Worm (Caenorhabditis elegans): ENCODE results near the gene sru-29.

Gene sru-29

ce11 chrV:9856978-9857377 is 45.7 kb downstream of the sru-29 start:
- TF ChIP-seq lin-38 (GFP tag; IDR thresholded peaks at IDR 0.05) (no peak), hlh-11 (tag; optimal IDR thresholded peaks at IDR 0.05) (no peak), dve-1 (tag; optimal IDR thresholded peaks at IDR 0.05; ENCODE audit: insufficient read depth) (peak; percentile 46), daf-16 (GFP tag; optimal IDR thresholded peaks at IDR 0.05) (no peak), daf-16 (tag; optimal IDR thresholded peaks at IDR 0.05) (peak; percentile 59), dmd-6 (GFP tag; IDR thresholded peaks at IDR 0.05) (0 out of 2 replicates have a peak, but pooled peaks have one; percentile 22), hlh-30 (tag; optimal IDR thresholded peaks at IDR 0.05; ENCODE audit: insufficient read depth) (peak; percentile 1), pha-4 (GFP tag; IDR thresholded peaks at IDR 0.05) (no peak), pha-4 (tag; optimal IDR thresholded peaks at IDR 0.05) (no peak), nhr-28 (tag; optimal IDR thresholded peaks at IDR 0.05) (peak; percentile 78)

- TF ChIP-seq ceh-32 (tag; optimal IDR thresholded peaks at IDR 0.05; ENCODE audit: poor library complexity) = no peak
- TF ChIP-seq Y48G9A.11 (GFP tag; IDR thresholded peaks at IDR 0.05) = no peak
- TF ChIP-seq attf-4 (tag; optimal IDR thresholded peaks at IDR 0.05) = no peak
- TF ChIP-seq ztf-11 (tag; optimal IDR thresholded peaks at IDR 0.05) = no peak
- no peak for TF ChIP-seq zip-2 (tag; optimal IDR thresholded peaks at IDR 0.05)
- TF ChIP-seq snpc-4 (tag; optimal IDR thresholded peaks at IDR 0.05) = no peak
These were observed 48.6 kb downstream of the sru-29 start, which contains the start of gene lsy-12 for ce11 chrV:9859863-9860262. Gene lsy-12, minus strand, starts transcription at chrV:9859963.

- TF ChIP-seq nhr-41 (GFP tag; IDR thresholded peaks at IDR 0.05) (no peak), aha-1 (tag) (peak; percentile 50)
These were observed 49.1 kb downstream of the sru-29 start for ce11 chrV:9860337-9860736.
